Worm (Caenorhabditis elegans): Measurements from ENCODE around the gene cku-80.
A peak's percentile ranks its signal among the peaks of the same experiment; 100 is the strongest.

Gene cku-80

ce11 chrIII:4415135-4415534 is 4.5 kb upstream of the cku-80 start, which contains the start of gene R07E5.11:
R07E5.11 (minus strand) TSS chrIII:4415235.
- no peak for TF ChIP-seq nhr-232 (tag; optimal IDR thresholded peaks at IDR 0.05)
- no peak for TF ChIP-seq ztf-16 (tag; optimal IDR thresholded peaks at IDR 0.05)
- TF ChIP-seq hlh-13 (GFP tag; optimal IDR thresholded peaks at IDR 0.05) = no peak
- TF ChIP-seq unc-42 (tag; optimal IDR thresholded peaks at IDR 0.05) = no peak
- no peak for TF ChIP-seq npax-4 (tag; optimal IDR thresholded peaks at IDR 0.05)
- no peak for TF ChIP-seq ceh-14 (tag; optimal IDR thresholded peaks at IDR 0.05)

ce11 chrIII:4417956-4418355 is 1.7 kb upstream of the cku-80 start, which contains the start of the genes R07E5.19 and pdcd-2:
R07E5.19 (minus strand) TSS chrIII:4418056.
pdcd-2 (minus strand) TSS chrIII:4418057.
- no peak for TF ChIP-seq tbx-2 (tag; optimal IDR thresholded peaks at IDR 0.05)
- TF ChIP-seq tbx-7 (tag; optimal IDR thresholded peaks at IDR 0.05) = no peak
- no peak for TF ChIP-seq che-1 (tag; optimal IDR thresholded peaks at IDR 0.05)
- no peak for TF ChIP-seq ceh-30 (tag; optimal IDR thresholded peaks at IDR 0.05)
- TF ChIP-seq dve-1 (tag; optimal IDR thresholded peaks at IDR 0.05) = no peak
- TF ChIP-seq ceh-19 (GFP tag; optimal IDR thresholded peaks at IDR 0.05) = no peak
- TF ChIP-seq ceh-14 (tag; optimal IDR thresholded peaks at IDR 0.05) = no peak
- no peak for TF ChIP-seq ceh-22 (tag; optimal IDR thresholded peaks at IDR 0.05)
- no peak for TF ChIP-seq fkh-6 (tag; optimal IDR thresholded peaks at IDR 0.05)
- TF ChIP-seq lim-6 (tag; optimal IDR thresholded peaks at IDR 0.05) = no peak
- TF ChIP-seq sox-2 (GFP tag; IDR thresholded peaks at IDR 0.05) = no peak
- no peak for TF ChIP-seq dmd-4 (tag; optimal IDR thresholded peaks at IDR 0.05; ENCODE audit: borderline replicate concordance)
- no peak for TF ChIP-seq pha-4 (tag; optimal IDR thresholded peaks at IDR 0.05)
- TF ChIP-seq eyg-1 (tag; optimal IDR thresholded peaks at IDR 0.05) = no peak

ce11 chrIII:4426711-4427218 is 7.1 kb downstream of the cku-80 start:
- TF ChIP-seq ceh-24 (tag; optimal IDR thresholded peaks at IDR 0.05) (peak; percentile 40), sdc-2 (tag; optimal IDR thresholded peaks at IDR 0.05) (peak; percentile 40), hlh-15 (tag; optimal IDR thresholded peaks at IDR 0.05) (peak; percentile 32), ceh-19 (GFP tag; optimal IDR thresholded peaks at IDR 0.05) (peak; percentile 63), ttx-3 (tag; optimal IDR thresholded peaks at IDR 0.05) (peak; percentile 54), pat-9 (tag; optimal IDR thresholded peaks at IDR 0.05) (peak; percentile 66), C38D4.7 (GFP tag; optimal IDR thresholded peaks at IDR 0.05) (peak; percentile 70), ceh-34 (tag; optimal IDR thresholded peaks at IDR 0.05) (peak; percentile 32), npax-4 (tag; optimal IDR thresholded peaks at IDR 0.05) (peak; percentile 48), sox-2 (GFP tag; IDR thresholded peaks at IDR 0.05) (peak; percentile 91), dmd-4 (tag; optimal IDR thresholded peaks at IDR 0.05; ENCODE audit: borderline replicate concordance) (peak; percentile 24), C08G9.2 (tag; optimal IDR thresholded peaks at IDR 0.05) (peak; percentile 24), madf-2 (tag; optimal IDR thresholded peaks at IDR 0.05) (peak; percentile 33), elt-2 (tag; optimal IDR thresholded peaks at IDR 0.05) (peak; percentile 57), ztf-16 (tag; optimal IDR thresholded peaks at IDR 0.05) (peak; percentile 17), nhr-232 (tag; optimal IDR thresholded peaks at IDR 0.05) (peak; percentile 53), unc-3 (GFP tag; conservative IDR thresholded peaks at IDR 0.05) (peak; percentile 80), unc-3 (tag; optimal IDR thresholded peaks at IDR 0.05) (peak; percentile 17), ceh-6 (GFP tag; optimal IDR thresholded peaks at IDR 0.05) (peak; percentile 42), zip-5 (tag; optimal IDR thresholded peaks at IDR 0.05) (peak; percentile 40), ceh-2 (tag; optimal IDR thresholded peaks at IDR 0.05) (peak; percentile 63), fkh-6 (tag; optimal IDR thresholded peaks at IDR 0.05) (peak; percentile 62), syd-9 (tag; optimal IDR thresholded peaks at IDR 0.05) (peak; percentile 22), ref-2 (tag; optimal IDR thresholded peaks at IDR 0.05) (peak; percentile 44), sox-4 (tag; optimal IDR thresholded peaks at IDR 0.05) (peak; percentile 59), ceh-45 (GFP tag; IDR thresholded peaks at IDR 0.05) (peak; percentile 82), che-1 (tag; optimal IDR thresholded peaks at IDR 0.05) (peak; percentile 73), K02D7.2 (tag; optimal IDR thresholded peaks at IDR 0.05) (peak; percentile 58), lin-11 (tag; optimal IDR thresholded peaks at IDR 0.05) (peak; percentile 14), fax-1 (tag; optimal IDR thresholded peaks at IDR 0.05) (peak; percentile 5), hlh-6 (tag; optimal IDR thresholded peaks at IDR 0.05) (peak; percentile 67), ceh-14 (tag; optimal IDR thresholded peaks at IDR 0.05) (peak; percentile 43), Y22D7AL.16 (tag; optimal IDR thresholded peaks at IDR 0.05) (peak; percentile 35), unc-86 (tag; optimal IDR thresholded peaks at IDR 0.05) (peak; percentile 49), pha-2 (tag; optimal IDR thresholded peaks at IDR 0.05) (peak; percentile 64), tbx-2 (tag; optimal IDR thresholded peaks at IDR 0.05) (peak; percentile 7)

All from whole organism, late embryonic.